Worm (Caenorhabditis elegans) whole organism, L3 larva: ENCODE data around the gene C03C10.2.
A peak's percentile ranks its signal among the peaks of the same experiment; 100 is the strongest.

Experiments
- ceh-28 ChIP-seq: fragments of 150-350 bp; optimal IDR thresholded peaks from 2 replicates; lab custom pipeline; 2014; ENCODE audit warnings: missing biosample characterization, missing genetic modification reagents, missing genetic modification characterization
- ceh-82 ChIP-seq: fragments of 150-350 bp; optimal IDR thresholded peaks from 2 replicates; lab custom pipeline; 2014; ENCODE audit warnings: missing biosample characterization, missing genetic modification characterization
- fkh-10 ChIP-seq: sonication (generic microtip); optimal IDR thresholded peaks from 2 replicates; lab custom pipeline; 2017; ENCODE audit warnings: missing biosample characterization, missing genetic modification reagents, missing genetic modification characterization
- mdl-1 ChIP-seq: fragments of 150-350 bp; optimal IDR thresholded peaks from 2 replicates; lab custom pipeline; 2014; ENCODE audit warnings: missing biosample characterization, missing genetic modification characterization
- nhr-77 ChIP-seq: fragments of 150-350 bp; optimal IDR thresholded peaks from 2 replicates; lab custom pipeline; 2014; ENCODE audit warnings: missing biosample characterization, missing genetic modification characterization
- pha-4 ChIP-seq: fragments of 150-350 bp; optimal IDR thresholded peaks from 2 replicates; lab custom pipeline; 2014; ENCODE audit warnings: missing biosample characterization, missing genetic modification reagents, missing genetic modification characterization
- tbx-2 ChIP-seq: sonication (generic microtip); optimal IDR thresholded peaks from 2 replicates; lab custom pipeline; 2016; ENCODE audit warnings: mild to moderate bottlenecking, missing genetic modification characterization, missing compliant biosample characterization
- ztf-11 ChIP-seq: fragments of 150-350 bp; optimal IDR thresholded peaks from 2 replicates; lab custom pipeline; 2014; ENCODE audit warnings: missing biosample characterization, missing genetic modification characterization

DNA sequence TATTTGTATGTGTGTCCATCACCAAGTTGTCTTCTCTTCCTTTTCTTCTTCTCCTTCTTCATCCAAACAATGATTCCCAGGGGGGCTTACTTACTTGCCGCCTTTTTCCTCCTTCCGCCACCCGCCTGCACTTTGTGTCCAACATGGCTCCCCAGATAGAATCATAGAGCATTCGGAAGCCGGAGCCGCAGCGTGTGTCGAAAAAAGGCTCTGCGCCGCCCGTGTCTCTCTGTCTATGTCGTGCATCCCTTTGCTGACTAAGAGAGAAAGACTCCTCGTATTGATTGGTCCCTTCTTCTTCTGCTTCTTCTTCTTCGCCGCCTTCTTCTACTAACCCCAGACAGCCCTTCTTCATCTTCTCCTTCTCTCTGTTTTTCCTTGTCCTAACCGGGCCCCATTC, 27.1 kb upstream of the C03C10.2 start:
- no peak for TF ChIP-seq fkh-10 (GFP tag; lab: Kevin White, UChicago)
- TF ChIP-seq mdl-1 (tag; lab: Kevin White, UChicago): no peak
- no peak for TF ChIP-seq nhr-77 (tag; lab: Kevin White, UChicago)
- peak; percentile 32 for TF ChIP-seq tbx-2
- TF ChIP-seq ztf-11: no peak
- TF ChIP-seq ceh-28 (tag; lab: Kevin White, UChicago): no peak
- TF ChIP-seq ceh-82 (tag; lab: Kevin White, UChicago): no peak
- TF ChIP-seq pha-4 (tag; lab: Kevin White, UChicago): no peak
